Worm (Caenorhabditis elegans): Measurements from ENCODE around the gene C17F4.8.
A peak's percentile ranks its signal among the peaks of the same experiment; 100 is the strongest.

- no peak for TF ChIP-seq mab-5 (tag; optimal IDR thresholded peaks at IDR 0.05)
- no peak for TF ChIP-seq skn-1 (tag; optimal IDR thresholded peaks at IDR 0.05)
- TF ChIP-seq nhr-12 (tag; optimal IDR thresholded peaks at IDR 0.05): no peak
- no peak for TF ChIP-seq aly-2 (tag; optimal IDR thresholded peaks at IDR 0.05)
- TF ChIP-seq nhr-77 (tag; optimal IDR thresholded peaks at IDR 0.05): no peak
- no peak for TF ChIP-seq ztf-11 (tag; optimal IDR thresholded peaks at IDR 0.05)
- no peak for TF ChIP-seq unc-62 (GFP tag; optimal IDR thresholded peaks at IDR 0.05)
- TF ChIP-seq fos-1 (tag; optimal IDR thresholded peaks at IDR 0.05): no peak
- no peak for TF ChIP-seq lin-39 (tag; optimal IDR thresholded peaks at IDR 0.05)
- TF ChIP-seq mdl-1 (tag; optimal IDR thresholded peaks at IDR 0.05): no peak
- TF ChIP-seq nhr-11 (tag; optimal IDR thresholded peaks at IDR 0.05): no peak
- no peak for TF ChIP-seq unc-39 (tag; optimal IDR thresholded peaks at IDR 0.05)
- TF ChIP-seq lin-11 (tag; optimal IDR thresholded peaks at IDR 0.05): no peak
- peak; percentile 66 for TF ChIP-seq C34F6.9 (tag; optimal IDR thresholded peaks at IDR 0.05)
These were observed 36.0 kb upstream of the C17F4.8 start for ce11 chrII:3270598-3270997.
